Worm (Caenorhabditis elegans): ENCODE results near the gene heri-1.

- TF ChIP-seq dmd-4 (tag; optimal IDR thresholded peaks at IDR 0.05; ENCODE audit: borderline replicate concordance) (no peak), rnt-1 (tag; optimal IDR thresholded peaks at IDR 0.05) (peak; percentile 3), C38D4.7 (GFP tag; optimal IDR thresholded peaks at IDR 0.05) (no peak), tbx-2 (tag; optimal IDR thresholded peaks at IDR 0.05) (no peak), pqm-1 (tag; optimal IDR thresholded peaks at IDR 0.05) (no peak), pros-1 (tag; optimal IDR thresholded peaks at IDR 0.05) (no peak), nfya-1 (tag; optimal IDR thresholded peaks at IDR 0.05) (no peak), hlh-30 (tag; optimal IDR thresholded peaks at IDR 0.05; ENCODE audit: insufficient read depth) (no peak), ahr-1 (tag; optimal IDR thresholded peaks at IDR 0.05) (no peak), ceh-2 (tag; optimal IDR thresholded peaks at IDR 0.05) (no peak)
Observed at ce11 chrII:6136712-6137111, 23.7 kb upstream of the heri-1 start.
